Worm (Caenorhabditis elegans) whole organism, late embryonic: Measurements from ENCODE around the gene nhr-166.
A peak's percentile ranks its signal among the peaks of the same experiment; 100 is the strongest.

Experiments used
- K09A11.1 ChIP-seq: sonication (generic microtip); optimal IDR thresholded peaks from 2 replicates; lab custom pipeline; 2017; ENCODE audit warnings: antibody characterized with exemption, mild to moderate bottlenecking, missing genetic modification characterization, missing compliant biosample characterization; ENCODE audit not compliant: insufficient read depth
- T23F11.4 ChIP-seq: fragments of 200-800 bp; sonication (Bioruptor generic); optimal IDR thresholded peaks from 2 replicates; lab custom pipeline; 2018; ENCODE audit warnings: mild to moderate bottlenecking, missing genetic modification characterization, missing compliant biosample characterization
- ahr-1 ChIP-seq: sonication (generic microtip); optimal IDR thresholded peaks from 2 replicates; lab custom pipeline; 2016; ENCODE audit warnings: missing genetic modification characterization, missing compliant biosample characterization
- ceh-14 ChIP-seq: sonication (generic microtip); optimal IDR thresholded peaks from 2 replicates; lab custom pipeline; 2016; ENCODE audit warnings: missing genotype, missing genetic modification characterization, missing compliant biosample characterization
- ceh-19 ChIP-seq: fragments of 200-800 bp; sonication (Bioruptor generic); optimal IDR thresholded peaks from 2 replicates; lab custom pipeline; 2018; ENCODE audit warnings: mild to moderate bottlenecking, missing genetic modification characterization, missing compliant biosample characterization
- ceh-24 ChIP-seq: sonication (generic microtip); optimal IDR thresholded peaks from 2 replicates; lab custom pipeline; 2016; ENCODE audit warnings: mild to moderate bottlenecking, missing genetic modification characterization, missing compliant biosample characterization
- ceh-48 ChIP-seq: sonication (generic microtip); optimal IDR thresholded peaks from 2 replicates; lab custom pipeline; 2016; ENCODE audit warnings: missing genetic modification characterization, inconsistent platforms, missing compliant biosample characterization
- ceh-6 ChIP-seq: fragments of 200-800 bp; sonication (Bioruptor generic); optimal IDR thresholded peaks from 2 replicates; lab custom pipeline; 2018; ENCODE audit warnings: mild to moderate bottlenecking, missing genetic modification characterization, missing compliant biosample characterization
- ceh-9 ChIP-seq: sonication (generic microtip); optimal IDR thresholded peaks from 2 replicates; lab custom pipeline; 2016; ENCODE audit warnings: mild to moderate bottlenecking, missing genetic modification characterization, inconsistent platforms, missing compliant biosample characterization
- che-1 ChIP-seq: sonication (generic microtip); optimal IDR thresholded peaks from 2 replicates; lab custom pipeline; 2016; ENCODE audit warnings: mild to moderate bottlenecking, missing genetic modification characterization, missing compliant biosample characterization
- dmd-4 ChIP-seq: sonication (generic microtip); optimal IDR thresholded peaks from 2 replicates; lab custom pipeline; 2016; ENCODE audit warnings: borderline replicate concordance, missing genetic modification characterization, missing compliant biosample characterization
- elt-2 ChIP-seq: sonication (generic microtip); optimal IDR thresholded peaks from 2 replicates; lab custom pipeline; 2016; ENCODE audit warnings: missing genetic modification reagents, missing genetic modification characterization, missing compliant biosample characterization
- elt-4 ChIP-seq: sonication (generic microtip); optimal IDR thresholded peaks from 2 replicates; lab custom pipeline; 2016; ENCODE audit warnings: missing genetic modification characterization, missing compliant biosample characterization
- ets-4 ChIP-seq: sonication (generic microtip); optimal IDR thresholded peaks from 2 replicates; lab custom pipeline; 2016; ENCODE audit warnings: missing genetic modification characterization, missing compliant biosample characterization
- eyg-1 ChIP-seq: sonication (generic microtip); optimal IDR thresholded peaks from 2 replicates; lab custom pipeline; 2016; ENCODE audit warnings: missing genotype, missing genetic modification characterization, missing compliant biosample characterization
- fax-1 ChIP-seq: sonication (generic microtip); optimal IDR thresholded peaks from 2 replicates; lab custom pipeline; 2016; ENCODE audit warnings: missing genotype, missing genetic modification characterization, missing compliant biosample characterization
- fkh-6 ChIP-seq: sonication (generic microtip); optimal IDR thresholded peaks from 2 replicates; lab custom pipeline; 2016; ENCODE audit warnings: missing genetic modification characterization, missing compliant biosample characterization
- hlh-8 ChIP-seq: sonication (generic microtip); optimal IDR thresholded peaks from 2 replicates; lab custom pipeline; 2016; ENCODE audit warnings: missing genotype, missing genetic modification characterization, missing compliant biosample characterization
- madf-2 ChIP-seq: sonication (generic microtip); optimal IDR thresholded peaks from 2 replicates; lab custom pipeline; 2017; ENCODE audit warnings: missing genetic modification characterization, missing compliant biosample characterization
- nfya-1 ChIP-seq: sonication (generic microtip); optimal IDR thresholded peaks from 2 replicates; lab custom pipeline; 2017; ENCODE audit warnings: missing genetic modification characterization, mild to moderate bottlenecking, missing compliant biosample characterization, antibody characterized with exemption, moderate library complexity
- nhr-11 ChIP-seq: fragments of 150-350 bp; optimal IDR thresholded peaks from 2 replicates; lab custom pipeline; 2014; ENCODE audit warnings: missing biosample characterization, missing genetic modification characterization
- npax-4 ChIP-seq: sonication (generic microtip); optimal IDR thresholded peaks from 2 replicates; lab custom pipeline; 2016; ENCODE audit warnings: missing genetic modification characterization, missing compliant biosample characterization
- odd-2 ChIP-seq: sonication (generic microtip); optimal IDR thresholded peaks from 2 replicates; lab custom pipeline; 2017; ENCODE audit warnings: antibody characterized with exemption, mild to moderate bottlenecking, missing genetic modification characterization, missing compliant biosample characterization
- pag-3 ChIP-seq: sonication (generic microtip); optimal IDR thresholded peaks from 2 replicates; lab custom pipeline; 2016; ENCODE audit warnings: missing compliant biosample characterization, missing genetic modification characterization, borderline replicate concordance
- pat-9 ChIP-seq: fragments of 200-800 bp; sonication (Bioruptor generic); optimal IDR thresholded peaks from 2 replicates; lab custom pipeline; 2018; ENCODE audit warnings: mild to moderate bottlenecking, missing genetic modification characterization, moderate library complexity, missing compliant biosample characterization
- pha-2 ChIP-seq: sonication (generic microtip); optimal IDR thresholded peaks from 2 replicates; lab custom pipeline; 2017; ENCODE audit warnings: mild to moderate bottlenecking, missing genetic modification characterization, missing compliant biosample characterization
- pqm-1 ChIP-seq: sonication (generic microtip); optimal IDR thresholded peaks from 2 replicates; lab custom pipeline; 2016; ENCODE audit warnings: missing genetic modification characterization, missing compliant biosample characterization
- pros-1 ChIP-seq: fragments of 150-350 bp; optimal IDR thresholded peaks from 2 replicates; lab custom pipeline; 2014; ENCODE audit warnings: missing biosample characterization, missing genetic modification reagents, missing genetic modification characterization
- ref-2 ChIP-seq: sonication (generic microtip); optimal IDR thresholded peaks from 2 replicates; lab custom pipeline; 2016; ENCODE audit warnings: missing genetic modification characterization, missing compliant biosample characterization
- syd-9 ChIP-seq: sonication (generic microtip); optimal IDR thresholded peaks from 2 replicates; lab custom pipeline; 2016; ENCODE audit warnings: mild to moderate bottlenecking, missing genetic modification characterization, moderate library complexity, missing compliant biosample characterization
- tbx-7 ChIP-seq: sonication (generic microtip); optimal IDR thresholded peaks from 2 replicates; lab custom pipeline; 2016; ENCODE audit warnings: missing genotype, missing genetic modification characterization, missing compliant biosample characterization
- ttx-3 ChIP-seq: sonication (generic microtip); optimal IDR thresholded peaks from 2 replicates; lab custom pipeline; 2016; ENCODE audit warnings: missing genetic modification reagents, missing genetic modification characterization, missing compliant biosample characterization
- unc-55 ChIP-seq: sonication (generic microtip); optimal IDR thresholded peaks from 2 replicates; lab custom pipeline; 2017; ENCODE audit warnings: missing biosample characterization, missing genetic modification reagents, missing genetic modification characterization

Gene nhr-166

DNA sequence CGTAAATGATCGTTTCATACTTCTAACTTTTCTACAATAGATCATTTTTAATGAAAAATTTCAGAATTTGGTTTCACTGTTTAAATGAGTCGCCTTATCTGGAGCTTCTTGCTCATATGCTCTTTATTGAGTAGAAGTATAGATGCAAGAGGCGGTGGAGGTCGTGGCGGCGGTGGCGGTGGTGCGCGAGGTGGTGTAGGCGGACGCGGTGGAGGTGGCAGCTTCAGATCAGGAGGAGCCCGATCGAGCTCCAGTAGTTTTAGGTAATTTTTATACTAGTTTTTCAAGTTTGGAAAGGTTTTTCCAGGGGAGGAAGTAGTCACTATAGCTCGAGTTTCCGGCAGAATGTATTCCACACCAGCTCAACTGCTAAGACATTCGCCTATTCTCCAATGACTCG lies 22.8 kb downstream of the nhr-166 start, which contains the start of gene F53C3.3:
Gene F53C3.3, plus strand, starts transcription at position 59 of the 400 bp plus-strand sequence.
- TF ChIP-seq fkh-6 (tag; lab: Kevin White, UChicago): no peak
- TF ChIP-seq ceh-9 (tag; lab: Kevin White, UChicago): no peak
- TF ChIP-seq che-1 (tag; lab: Kevin White, UChicago): no peak
- no peak for TF ChIP-seq elt-4 (tag; lab: Kevin White, UChicago)
- TF ChIP-seq nhr-11 (tag; lab: Kevin White, UChicago): no peak
- no peak for TF ChIP-seq ahr-1
- no peak for TF ChIP-seq dmd-4 (tag; lab: Kevin White, UChicago)
- TF ChIP-seq hlh-8 (tag; lab: Kevin White, UChicago): no peak
- no peak for TF ChIP-seq fax-1
- TF ChIP-seq ceh-19 (GFP tag; lab: Kevin White, UChicago): no peak
- TF ChIP-seq npax-4 (tag; lab: Kevin White, UChicago): no peak

DNA sequence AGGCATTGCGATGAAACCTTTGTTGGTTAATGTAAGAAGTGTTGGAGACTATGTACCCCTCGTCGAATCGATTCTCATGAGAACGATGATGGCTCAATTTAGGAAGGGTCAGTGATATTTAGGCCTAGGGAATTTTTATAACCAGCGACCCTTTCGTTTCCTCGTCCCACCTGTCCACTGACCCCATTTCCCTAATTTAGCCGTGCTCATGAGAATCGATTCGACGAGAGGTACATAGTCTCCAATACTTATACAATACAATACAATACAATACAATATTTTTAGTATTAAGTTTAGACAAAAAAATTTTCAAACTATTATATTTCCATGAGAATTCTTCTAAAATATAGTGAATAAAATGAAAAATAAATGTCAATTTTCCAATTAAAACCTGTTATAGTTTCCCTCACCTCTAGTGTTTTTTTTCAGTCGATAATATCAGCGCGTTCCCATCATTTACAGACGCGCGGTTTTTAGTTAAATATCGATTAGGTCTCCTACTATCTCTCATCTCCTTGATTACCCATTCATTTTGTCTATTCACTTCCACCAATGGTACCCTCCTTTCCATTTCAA lies 26.7 kb downstream of the nhr-166 start, which contains the start of the genes F53C3.11 and fbxb-103:
Gene F53C3.11, minus strand, starts transcription at position 101 of the 576 bp plus-strand sequence.
Gene fbxb-103, plus strand, starts transcription at position 526 of the 576 bp plus-strand sequence.
- TF ChIP-seq pat-9 (tag; lab: Kevin White, UChicago) (no peak), fax-1 (no peak), pag-3 (no peak), ceh-6 (no peak), dmd-4 (tag; lab: Kevin White, UChicago) (no peak), che-1 (tag; lab: Kevin White, UChicago) (no peak), ceh-48 (no peak), eyg-1 (tag; lab: Kevin White, UChicago) (no peak), tbx-7 (tag; lab: Kevin White, UChicago) (no peak), ets-4 (no peak)

DNA sequence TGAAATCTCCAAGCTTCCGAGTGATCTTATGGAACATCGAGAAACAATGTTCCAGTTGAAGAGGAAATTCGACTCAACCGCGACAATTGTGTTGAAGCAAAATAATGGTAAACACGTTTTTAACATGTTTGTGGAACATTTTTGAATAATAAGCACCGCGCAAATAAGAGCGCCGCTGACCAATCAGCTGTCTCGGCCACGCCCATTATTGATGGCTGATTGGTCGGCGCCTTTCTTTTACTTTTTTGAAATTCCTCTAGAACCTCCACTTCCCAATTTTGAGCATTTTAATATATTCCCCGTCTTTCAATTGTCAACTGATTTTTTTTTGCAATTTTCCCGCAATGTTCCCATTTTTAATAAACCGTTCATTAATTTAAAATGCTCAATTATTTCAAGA lies 28.1 kb downstream of the nhr-166 start:
- peak; percentile 74 for TF ChIP-seq nfya-1 (tag; lab: Kevin White, UChicago)
- no peak for TF ChIP-seq madf-2 (tag; lab: Kevin White, UChicago)
- no peak for TF ChIP-seq npax-4 (tag; lab: Kevin White, UChicago)
- no peak for TF ChIP-seq K09A11.1 (tag; lab: Kevin White, UChicago)
- TF ChIP-seq T23F11.4: no peak

DNA sequence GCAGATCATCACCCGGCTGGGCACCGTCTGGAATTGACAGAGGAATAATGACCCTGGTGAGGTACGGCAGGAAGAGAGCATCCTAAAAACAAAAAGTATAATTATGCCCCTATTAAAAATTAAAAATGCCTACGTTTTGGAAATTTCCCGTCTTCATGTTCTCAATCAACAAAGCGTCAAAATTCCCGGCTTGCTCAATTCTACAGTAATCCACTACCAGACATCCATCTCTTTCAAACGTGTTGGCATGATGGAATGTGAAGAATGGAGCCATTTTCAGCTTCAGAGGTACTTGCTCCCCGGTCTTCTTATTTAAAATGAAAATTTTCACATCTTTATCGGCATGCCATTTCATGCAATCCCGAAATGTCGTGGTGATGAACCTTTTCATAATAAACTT lies 29.3 kb downstream of the nhr-166 start:
- TF ChIP-seq T23F11.4: no peak
- TF ChIP-seq pros-1 (tag; lab: Kevin White, UChicago): no peak
- TF ChIP-seq unc-55 (GFP tag; lab: Kevin White, UChicago): no peak
- no peak for TF ChIP-seq ref-2
- no peak for TF ChIP-seq pqm-1
- TF ChIP-seq odd-2: no peak

DNA sequence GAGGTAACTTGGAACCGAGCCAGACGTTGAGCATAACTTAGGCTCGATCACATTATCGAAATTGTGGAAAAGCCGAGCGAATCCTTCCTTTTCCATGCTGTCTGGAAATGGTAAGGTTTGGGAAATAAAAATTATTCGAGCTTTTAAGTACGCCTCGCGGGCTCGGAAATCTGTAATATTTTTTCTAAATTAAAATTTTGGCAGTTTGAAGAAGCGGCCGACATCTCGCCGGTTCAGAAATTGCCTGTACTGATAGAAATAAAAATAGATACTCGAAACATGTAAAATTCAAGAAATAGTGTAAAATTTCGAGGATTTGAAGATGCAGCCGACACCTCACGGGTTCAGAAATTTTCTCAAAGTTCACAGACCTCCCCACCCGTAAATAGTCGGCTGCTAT lies 30.7 kb downstream of the nhr-166 start, which contains the start of gene bcmo-2:
Gene bcmo-2, minus strand, starts transcription at position 101 of the 400 bp plus-strand sequence.
- TF ChIP-seq ttx-3 (tag; lab: Kevin White, UChicago) (no peak), ceh-14 (tag; lab: Kevin White, UChicago) (no peak), ceh-6 (no peak), pha-2 (tag; lab: Kevin White, UChicago) (no peak), hlh-8 (tag; lab: Kevin White, UChicago) (no peak)

DNA sequence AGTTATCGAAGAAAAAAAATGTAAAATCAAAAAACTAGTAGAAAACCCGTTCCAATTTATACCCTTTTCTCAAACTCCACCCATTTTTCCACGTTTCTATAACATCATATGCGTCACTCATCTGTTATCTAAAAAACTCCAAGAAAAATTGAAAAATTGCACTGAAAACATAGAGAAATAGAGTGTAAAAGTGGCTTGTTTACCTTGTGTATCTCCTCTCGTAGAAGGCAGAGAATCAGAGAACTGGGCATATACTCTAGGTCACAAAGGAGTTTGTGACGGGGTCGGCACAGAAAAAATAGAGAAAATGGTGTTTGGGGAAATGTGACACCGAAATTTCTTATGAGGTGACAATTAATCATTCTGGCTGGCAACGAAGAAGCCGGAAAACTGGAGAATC lies 31.2 kb downstream of the nhr-166 start:
- TF ChIP-seq ceh-24 (tag; lab: Kevin White, UChicago): no peak
- no peak for TF ChIP-seq syd-9
- TF ChIP-seq madf-2 (tag; lab: Kevin White, UChicago): no peak
- peak; percentile 53 for TF ChIP-seq elt-2 (tag; lab: Kevin White, UChicago)
